Fruit fly (Drosophila melanogaster): ENCODE data around the gene Cht7.

Gene Cht7

dm6 chr3L:3054851-3055250 lies 51.9 kb downstream of the Cht7 start, which contains the start of gene CG16753 (continued):
- TF ChIP-seq cas (GFP tag; IDR thresholded peaks at IDR 0.05): no peak
- no peak for TF ChIP-seq ftz-f1 (GFP tag; optimal IDR thresholded peaks at IDR 0.05)
- no peak for TF ChIP-seq lilli (GFP tag; optimal IDR thresholded peaks at IDR 0.05)
- TF ChIP-seq CG7987 (GFP tag; optimal IDR thresholded peaks at IDR 0.05): no peak
- TF ChIP-seq CG34422 (GFP tag; IDR thresholded peaks at IDR 0.05): no peak
- TF ChIP-seq CG10543 (GFP tag; optimal IDR thresholded peaks at IDR 0.05): no peak
- no peak for TF ChIP-seq sug (tag; optimal IDR thresholded peaks at IDR 0.05)
- TF ChIP-seq CG32772 (GFP tag; IDR thresholded peaks at IDR 0.05): no peak
- TF ChIP-seq Tbp (GFP tag; optimal IDR thresholded peaks at IDR 0.05): no peak
- no peak for TF ChIP-seq Fer3 (tag; optimal IDR thresholded peaks at IDR 0.05)
- no peak for TF ChIP-seq Xbp1 (GFP tag; optimal IDR thresholded peaks at IDR 0.05)
- TF ChIP-seq Dbx (GFP tag; IDR thresholded peaks at IDR 0.05): no peak
- no peak for TF ChIP-seq unpg (GFP tag; optimal IDR thresholded peaks at IDR 0.05)
- TF ChIP-seq esg (GFP tag; conservative IDR thresholded peaks at IDR 0.05): no peak
- no peak for TF ChIP-seq CG2129 (GFP tag; IDR thresholded peaks at IDR 0.05; ENCODE audit: partially characterized antibody)
- no peak for TF ChIP-seq rib (GFP tag; IDR thresholded peaks at IDR 0.05)
- TF ChIP-seq CG2116 (GFP tag; optimal IDR thresholded peaks at IDR 0.05): peak; percentile 42
- no peak for TF ChIP-seq cwo (GFP tag; optimal IDR thresholded peaks at IDR 0.05)
- peak; percentile 66 for TF ChIP-seq Scr (GFP tag; IDR thresholded peaks at IDR 0.05; ENCODE audit: partially characterized antibody)
- TF ChIP-seq sna (GFP tag; IDR thresholded peaks at IDR 0.05; ENCODE audit: partially characterized antibody): peak; percentile 60
- peak; percentile 35 for TF ChIP-seq Max (GFP tag; optimal IDR thresholded peaks at IDR 0.05)
- TF ChIP-seq Hsf (GFP tag; optimal IDR thresholded peaks at IDR 0.05): no peak
- no peak for TF ChIP-seq Lim3 (GFP tag; IDR thresholded peaks at IDR 0.05)
- no peak for TF ChIP-seq E2f1 (GFP tag; IDR thresholded peaks at IDR 0.05)
- TF ChIP-seq Doc2 (GFP tag; IDR thresholded peaks at IDR 0.05): no peak
- no peak for TF ChIP-seq vvl (GFP tag; IDR thresholded peaks at IDR 0.05)
- no peak for TF ChIP-seq CG17359 (tag; optimal IDR thresholded peaks at IDR 0.05)
- no peak for TF ChIP-seq C15 (GFP tag; IDR thresholded peaks at IDR 0.05)
- peak; percentile 68 for TF ChIP-seq pzg (GFP tag; optimal IDR thresholded peaks at IDR 0.05)
- no peak for TF ChIP-seq Atf-2 (GFP tag; optimal IDR thresholded peaks at IDR 0.05)
- TF ChIP-seq btn (GFP tag; optimal IDR thresholded peaks at IDR 0.05): no peak
- no peak for TF ChIP-seq ken (GFP tag; IDR thresholded peaks at IDR 0.05)
- TF ChIP-seq ham (GFP tag; IDR thresholded peaks at IDR 0.05): no peak
- no peak for TF ChIP-seq p53 (GFP tag; optimal IDR thresholded peaks at IDR 0.05)
- no peak for TF ChIP-seq jigr1 (GFP tag; IDR thresholded peaks at IDR 0.05)
- TF ChIP-seq sisA (GFP tag; IDR thresholded peaks at IDR 0.05): no peak
- TF ChIP-seq Dip2 (GFP tag; IDR thresholded peaks at IDR 0.05): no peak
- no peak for TF ChIP-seq Dek (tag; optimal IDR thresholded peaks at IDR 0.05)
- no peak for TF ChIP-seq CrebB (tag; optimal IDR thresholded peaks at IDR 0.05)
- TF ChIP-seq nom (GFP tag; optimal IDR thresholded peaks at IDR 0.05): peak; percentile 10
- TF ChIP-seq CG6683 (GFP tag; optimal IDR thresholded peaks at IDR 0.05): no peak
- TF ChIP-seq Hr51 (GFP tag; optimal IDR thresholded peaks at IDR 0.05): no peak
- TF ChIP-seq CG5953 (GFP tag; IDR thresholded peaks at IDR 0.05): no peak
- no peak for TF ChIP-seq Kr (GFP tag; optimal IDR thresholded peaks at IDR 0.05)
- TF ChIP-seq emc (GFP tag; optimal IDR thresholded peaks at IDR 0.05): no peak
- TF ChIP-seq psq (GFP tag; optimal IDR thresholded peaks at IDR 0.05): no peak
- peak; percentile 9; the same call in 1 of the 2 replicates for TF ChIP-seq amos (GFP tag; IDR thresholded peaks at IDR 0.05; ENCODE audit: partially characterized antibody)
- no peak for TF ChIP-seq H15 (GFP tag; IDR thresholded peaks at IDR 0.05)
- TF ChIP-seq h (optimal IDR thresholded peaks at IDR 0.05): no peak
- TF ChIP-seq pb (GFP tag; optimal IDR thresholded peaks at IDR 0.05): no peak
- TF ChIP-seq Oli (tag; optimal IDR thresholded peaks at IDR 0.05): no peak
- TF ChIP-seq CG15514 (GFP tag; optimal IDR thresholded peaks at IDR 0.05): no peak

Measured in whole organism, embryonic.